Worm (Caenorhabditis elegans) whole organism, mixed stage, embryonic: ENCODE data around the gene F47C12.8.

Experiments used
- M03D4.4 ChIP-seq: sonication (generic microtip); optimal IDR thresholded peaks from 2 replicates; lab custom pipeline; 2017; ENCODE audit warnings: mild to moderate bottlenecking, missing genetic modification characterization, missing compliant biosample characterization
- bed-3 ChIP-seq: fragments of 200-800 bp; sonication (Bioruptor generic); optimal IDR thresholded peaks from 3 replicates; lab custom pipeline; 2018; ENCODE audit warnings: mild to moderate bottlenecking, missing genetic modification characterization, moderate library complexity, missing compliant biosample characterization
- blmp-1 ChIP-seq: fragments of 150-350 bp; optimal IDR thresholded peaks from 2 replicates; lab custom pipeline; 2014; ENCODE audit warnings: missing biosample characterization, missing genetic modification characterization
- ceh-39 ChIP-seq: fragments of 150-350 bp; optimal IDR thresholded peaks from 2 replicates; lab custom pipeline; 2014; ENCODE audit warnings: missing biosample characterization, missing genetic modification characterization
- ceh-43 ChIP-seq: fragments of 200-800 bp; sonication (Bioruptor generic); optimal IDR thresholded peaks from 2 replicates; lab custom pipeline; 2018; ENCODE audit warnings: mild to moderate bottlenecking, missing genetic modification characterization, moderate library complexity, missing compliant biosample characterization
- ceh-83 ChIP-seq: fragments of 200-800 bp; sonication (Bioruptor generic); optimal IDR thresholded peaks from 2 replicates; lab custom pipeline; 2018; ENCODE audit warnings: mild to moderate bottlenecking, missing genetic modification characterization, missing compliant biosample characterization
- ces-1 ChIP-seq: fragments of 150-350 bp; optimal IDR thresholded peaks from 2 replicates; lab custom pipeline; 2014; ENCODE audit warnings: missing biosample characterization, missing genetic modification reagents, missing genetic modification characterization
- cnd-1 ChIP-seq: fragments of 200-800 bp; sonication (Bioruptor generic); optimal IDR thresholded peaks from 2 replicates; lab custom pipeline; 2018; ENCODE audit warnings: mild to moderate bottlenecking, missing genetic modification characterization, missing compliant biosample characterization
- elt-1 ChIP-seq: sonication (generic microtip); optimal IDR thresholded peaks from 2 replicates; lab custom pipeline; 2017; ENCODE audit warnings: missing genetic modification characterization, mild to moderate bottlenecking, missing compliant biosample characterization, antibody characterized with exemption, moderate library complexity, borderline replicate concordance; ENCODE audit not compliant: insufficient read depth
- elt-3 ChIP-seq: fragments of 150-350 bp; optimal IDR thresholded peaks from 2 replicates; lab custom pipeline; 2014; ENCODE audit warnings: missing biosample characterization, missing genetic modification characterization
- flh-1 ChIP-seq: fragments of 200-800 bp; sonication (Bioruptor generic); optimal IDR thresholded peaks from 2 replicates; lab custom pipeline; 2018; ENCODE audit warnings: mild to moderate bottlenecking, missing genetic modification characterization, moderate library complexity, missing compliant biosample characterization
- ham-2 ChIP-seq: fragments of 200-800 bp; sonication (Bioruptor generic); optimal IDR thresholded peaks from 2 replicates; lab custom pipeline; 2018; ENCODE audit warnings: mild to moderate bottlenecking, missing genetic modification characterization, missing compliant biosample characterization
- hlh-1 ChIP-seq: fragments of 150-350 bp; optimal IDR thresholded peaks from 2 replicates; lab custom pipeline; 2014; ENCODE audit warnings: missing biosample characterization, missing genetic modification reagents, missing genetic modification characterization
- lin-13 ChIP-seq: fragments of 150-350 bp; optimal IDR thresholded peaks from 2 replicates; lab custom pipeline; 2014; ENCODE audit warnings: missing biosample characterization, missing genetic modification characterization
- lin-32 ChIP-seq: fragments of 200-800 bp; sonication (Bioruptor generic); optimal IDR thresholded peaks from 2 replicates; lab custom pipeline; 2018; ENCODE audit warnings: mild to moderate bottlenecking, missing genetic modification characterization, missing compliant biosample characterization
- lsy-2 ChIP-seq: fragments of 150-350 bp; optimal IDR thresholded peaks from 2 replicates; lab custom pipeline; 2014; ENCODE audit warnings: missing biosample characterization, missing genetic modification characterization
- mab-5 ChIP-seq: fragments of 150-350 bp; optimal IDR thresholded peaks from 2 replicates; lab custom pipeline; 2014; ENCODE audit warnings: missing biosample characterization, missing genetic modification characterization
- mep-1 ChIP-seq: fragments of 150-350 bp; optimal IDR thresholded peaks from 2 replicates; lab custom pipeline; 2017; ENCODE audit warnings: missing biosample characterization, missing genetic modification reagents, missing genetic modification characterization, inconsistent platforms
- mls-2 ChIP-seq: sonication (generic microtip); optimal IDR thresholded peaks from 2 replicates; lab custom pipeline; 2016; ENCODE audit warnings: mild to moderate bottlenecking, missing genetic modification characterization, moderate library complexity, missing compliant biosample characterization
- nhr-2 ChIP-seq: fragments of 150-350 bp; optimal IDR thresholded peaks from 2 replicates; lab custom pipeline; 2014; ENCODE audit warnings: missing biosample characterization, missing genetic modification characterization
- nhr-237 ChIP-seq: fragments of 150-350 bp; optimal IDR thresholded peaks from 2 replicates; lab custom pipeline; 2014; ENCODE audit warnings: missing biosample characterization, missing genetic modification characterization
- nhr-28 ChIP-seq: fragments of 150-350 bp; optimal IDR thresholded peaks from 2 replicates; lab custom pipeline; 2014; ENCODE audit warnings: missing biosample characterization, missing genetic modification characterization
- nhr-76 ChIP-seq: sonication (generic microtip); optimal IDR thresholded peaks from 2 replicates; lab custom pipeline; 2017; ENCODE audit warnings: missing biosample characterization, missing genetic modification characterization
- pha-4 ChIP-seq: fragments of 150-350 bp; optimal IDR thresholded peaks from 2 replicates; lab custom pipeline; 2018; ENCODE audit warnings: missing biosample characterization, missing genetic modification reagents, missing genetic modification characterization
- sem-2 ChIP-seq: fragments of 200-800 bp; sonication (Bioruptor generic); optimal IDR thresholded peaks from 2 replicates; lab custom pipeline; 2018; ENCODE audit warnings: mild to moderate bottlenecking, missing genetic modification characterization, missing compliant biosample characterization
- snpc-4 ChIP-seq: fragments of 150-350 bp; optimal IDR thresholded peaks from 2 replicates; lab custom pipeline; 2014; ENCODE audit warnings: missing biosample characterization, missing genetic modification characterization
- sptf-1 ChIP-seq: sonication (generic microtip); optimal IDR thresholded peaks from 2 replicates; lab custom pipeline; 2017; ENCODE audit warnings: mild to moderate bottlenecking, missing genetic modification characterization, moderate library complexity, missing compliant biosample characterization
- tbx-8 ChIP-seq: fragments of 200-800 bp; sonication (Bioruptor generic); optimal IDR thresholded peaks from 2 replicates; lab custom pipeline; 2018; ENCODE audit warnings: mild to moderate bottlenecking, missing genetic modification characterization, moderate library complexity, missing compliant biosample characterization
- unc-120 ChIP-seq: sonication (generic microtip); optimal IDR thresholded peaks from 2 replicates; lab custom pipeline; 2017; ENCODE audit warnings: missing genetic modification characterization, missing compliant biosample characterization; ENCODE audit not compliant: poor library complexity, severe bottlenecking
- unc-39 ChIP-seq: fragments of 150-350 bp; optimal IDR thresholded peaks from 2 replicates; lab custom pipeline; 2014; ENCODE audit warnings: missing biosample characterization, missing genetic modification characterization
- unc-62 ChIP-seq: fragments of 150-350 bp; optimal IDR thresholded peaks from 2 replicates; lab custom pipeline; 2014; ENCODE audit warnings: missing biosample characterization, missing genetic modification reagents, missing genetic modification characterization
- ztf-11 ChIP-seq: fragments of 150-350 bp; optimal IDR thresholded peaks from 2 replicates; lab custom pipeline; 2014; ENCODE audit warnings: missing biosample characterization, missing genetic modification characterization

F47C12.8 gene

ce11 chrIV:4015660-4016059, 17.2 kb upstream of the F47C12.8 start:
- TF ChIP-seq mls-2 (tag; lab: Kevin White, UChicago) (no peak), sem-2 (no peak), bed-3 (GFP tag; lab: Kevin White, UChicago) (no peak), lin-13 (tag; lab: Kevin White, UChicago) (no peak), cnd-1 (no peak), nhr-28 (tag; lab: Kevin White, UChicago) (no peak), ceh-43 (GFP tag; lab: Kevin White, UChicago) (no peak), ztf-11 (tag; lab: Kevin White, UChicago) (no peak), mab-5 (tag; lab: Kevin White, UChicago) (no peak), ceh-83 (GFP tag; lab: Kevin White, UChicago) (no peak), ham-2 (GFP tag; lab: Kevin White, UChicago) (no peak), nhr-237 (tag; lab: Kevin White, UChicago) (no peak), flh-1 (GFP tag; lab: Kevin White, UChicago) (no peak), nhr-76 (no peak)

- TF ChIP-seq ceh-43 (GFP tag; lab: Kevin White, UChicago) = no peak
- no peak for TF ChIP-seq tbx-8 (GFP tag; lab: Kevin White, UChicago)
- no peak for TF ChIP-seq pha-4
- TF ChIP-seq flh-1 (GFP tag; lab: Kevin White, UChicago) = no peak
- no peak for TF ChIP-seq ces-1
- TF ChIP-seq unc-120 = no peak
- no peak for TF ChIP-seq mls-2 (tag; lab: Kevin White, UChicago)
- TF ChIP-seq nhr-76 = no peak
- TF ChIP-seq lin-13 (tag; lab: Kevin White, UChicago) = no peak
- TF ChIP-seq bed-3 (GFP tag; lab: Kevin White, UChicago) = no peak
- no peak for TF ChIP-seq mep-1 (tag; lab: Kevin White, UChicago)
- no peak for TF ChIP-seq hlh-1 (tag; lab: Kevin White, UChicago)
- TF ChIP-seq, all 35 proteins: peak for 0
Measured at ce11 chrIV:4014341-4014826, 16.0 kb upstream of the F47C12.8 start.

- TF ChIP-seq M03D4.4 (no peak), unc-62 (GFP tag; lab: Kevin White, UChicago) (no peak), nhr-76 (no peak), nhr-28 (tag; lab: Kevin White, UChicago) (no peak), nhr-2 (no peak), ceh-39 (no peak), mab-5 (tag; lab: Kevin White, UChicago) (no peak), bed-3 (GFP tag; lab: Kevin White, UChicago) (no peak), elt-1 (no peak), sem-2 (no peak), elt-3 (tag; lab: Kevin White, UChicago) (no peak), ham-2 (GFP tag; lab: Kevin White, UChicago) (no peak), sptf-1 (tag; lab: Kevin White, UChicago) (no peak), lin-32 (GFP tag; lab: Kevin White, UChicago) (no peak), blmp-1 (tag; lab: Kevin White, UChicago) (no peak), lsy-2 (tag; lab: Kevin White, UChicago) (no peak), ceh-83 (GFP tag; lab: Kevin White, UChicago) (no peak), ceh-43 (GFP tag; lab: Kevin White, UChicago) (no peak)
- TF ChIP-seq, all 35 proteins: peak for 0
Measured at ce11 chrIV:4013621-4014020, 15.2 kb upstream of the F47C12.8 start.

- TF ChIP-seq nhr-237 (tag; lab: Kevin White, UChicago) (no peak), hlh-1 (tag; lab: Kevin White, UChicago) (no peak), elt-3 (tag; lab: Kevin White, UChicago) (no peak), lin-13 (tag; lab: Kevin White, UChicago) (no peak), flh-1 (GFP tag; lab: Kevin White, UChicago) (no peak), M03D4.4 (no peak), cnd-1 (no peak), nhr-28 (tag; lab: Kevin White, UChicago) (no peak), ces-1 (no peak), ceh-39 (no peak), sem-2 (no peak), sptf-1 (tag; lab: Kevin White, UChicago) (no peak), unc-120 (no peak), lin-32 (GFP tag; lab: Kevin White, UChicago) (no peak), snpc-4 (no peak), unc-39 (tag; lab: Kevin White, UChicago) (no peak), ztf-11 (tag; lab: Kevin White, UChicago) (no peak), elt-1 (no peak)
Measured at ce11 chrIV:4009923-4010322, 11.5 kb upstream of the F47C12.8 start.
